Worm (Caenorhabditis elegans) whole organism, late embryonic: ENCODE data around the gene dyf-4.

Source experiments
- pat-9 ChIP-seq: fragments of 200-800 bp; sonication (Bioruptor generic); optimal IDR thresholded peaks from 2 replicates; lab custom pipeline; 2018; ENCODE audit warnings: mild to moderate bottlenecking, missing genetic modification characterization, moderate library complexity, missing compliant biosample characterization
- tbx-7 ChIP-seq: sonication (generic microtip); optimal IDR thresholded peaks from 2 replicates; lab custom pipeline; 2016; ENCODE audit warnings: missing genotype, missing genetic modification characterization, missing compliant biosample characterization

ce11 chrV:12528919-12529318 lies 3.4 kb upstream of the dyf-4 start:
- TF ChIP-seq pat-9 (tag; lab: Kevin White, UChicago) (no peak), tbx-7 (tag; lab: Kevin White, UChicago) (no peak)
